Worm (Caenorhabditis elegans) whole organism, mixed stage, embryonic: ENCODE results near the gene F14H3.5.

Experiments
- M03D4.4 ChIP-seq: sonication (generic microtip); optimal IDR thresholded peaks from 2 replicates; lab custom pipeline; 2017; ENCODE audit warnings: mild to moderate bottlenecking, missing genetic modification characterization, missing compliant biosample characterization
- blmp-1 ChIP-seq: fragments of 150-350 bp; optimal IDR thresholded peaks from 2 replicates; lab custom pipeline; 2014; ENCODE audit warnings: missing biosample characterization, missing genetic modification characterization
- ceh-39 ChIP-seq: fragments of 150-350 bp; optimal IDR thresholded peaks from 2 replicates; lab custom pipeline; 2014; ENCODE audit warnings: missing biosample characterization, missing genetic modification characterization
- ceh-83 ChIP-seq: fragments of 200-800 bp; sonication (Bioruptor generic); optimal IDR thresholded peaks from 2 replicates; lab custom pipeline; 2018; ENCODE audit warnings: mild to moderate bottlenecking, missing genetic modification characterization, missing compliant biosample characterization
- ces-1 ChIP-seq: fragments of 150-350 bp; optimal IDR thresholded peaks from 2 replicates; lab custom pipeline; 2014; ENCODE audit warnings: missing biosample characterization, missing genetic modification reagents, missing genetic modification characterization
- cnd-1 ChIP-seq: fragments of 200-800 bp; sonication (Bioruptor generic); optimal IDR thresholded peaks from 2 replicates; lab custom pipeline; 2018; ENCODE audit warnings: mild to moderate bottlenecking, missing genetic modification characterization, missing compliant biosample characterization
- drap-1 ChIP-seq: fragments of 200-800 bp; sonication (Bioruptor generic); optimal IDR thresholded peaks from 3 replicates; lab custom pipeline; 2018; ENCODE audit warnings: mild to moderate bottlenecking, missing genetic modification characterization, missing compliant biosample characterization
- elt-1 ChIP-seq: sonication (generic microtip); optimal IDR thresholded peaks from 2 replicates; lab custom pipeline; 2017; ENCODE audit warnings: missing genetic modification characterization, mild to moderate bottlenecking, missing compliant biosample characterization, antibody characterized with exemption, moderate library complexity, borderline replicate concordance; ENCODE audit not compliant: insufficient read depth
- elt-3 ChIP-seq: fragments of 150-350 bp; optimal IDR thresholded peaks from 2 replicates; lab custom pipeline; 2014; ENCODE audit warnings: missing biosample characterization, missing genetic modification characterization
- flh-1 ChIP-seq: fragments of 200-800 bp; sonication (Bioruptor generic); optimal IDR thresholded peaks from 2 replicates; lab custom pipeline; 2018; ENCODE audit warnings: mild to moderate bottlenecking, missing genetic modification characterization, moderate library complexity, missing compliant biosample characterization
- hlh-1 ChIP-seq: fragments of 150-350 bp; optimal IDR thresholded peaks from 2 replicates; lab custom pipeline; 2014; ENCODE audit warnings: missing biosample characterization, missing genetic modification reagents, missing genetic modification characterization
- lin-13 ChIP-seq: fragments of 150-350 bp; optimal IDR thresholded peaks from 2 replicates; lab custom pipeline; 2014; ENCODE audit warnings: missing biosample characterization, missing genetic modification characterization
- lin-32 ChIP-seq: fragments of 200-800 bp; sonication (Bioruptor generic); optimal IDR thresholded peaks from 2 replicates; lab custom pipeline; 2018; ENCODE audit warnings: mild to moderate bottlenecking, missing genetic modification characterization, missing compliant biosample characterization
- lsy-2 ChIP-seq: fragments of 150-350 bp; optimal IDR thresholded peaks from 2 replicates; lab custom pipeline; 2014; ENCODE audit warnings: missing biosample characterization, missing genetic modification characterization
- mab-5 ChIP-seq: fragments of 150-350 bp; optimal IDR thresholded peaks from 2 replicates; lab custom pipeline; 2014; ENCODE audit warnings: missing biosample characterization, missing genetic modification characterization
- mep-1 ChIP-seq: fragments of 150-350 bp; optimal IDR thresholded peaks from 2 replicates; lab custom pipeline; 2017; ENCODE audit warnings: missing biosample characterization, missing genetic modification reagents, missing genetic modification characterization, inconsistent platforms
- mls-2 ChIP-seq: sonication (generic microtip); optimal IDR thresholded peaks from 2 replicates; lab custom pipeline; 2016; ENCODE audit warnings: mild to moderate bottlenecking, missing genetic modification characterization, moderate library complexity, missing compliant biosample characterization
- nhr-12 ChIP-seq: fragments of 150-350 bp; optimal IDR thresholded peaks from 2 replicates; lab custom pipeline; 2014; ENCODE audit warnings: missing biosample characterization, missing genetic modification characterization
- nhr-2 ChIP-seq: fragments of 150-350 bp; optimal IDR thresholded peaks from 2 replicates; lab custom pipeline; 2014; ENCODE audit warnings: missing biosample characterization, missing genetic modification characterization
- nhr-237 ChIP-seq: fragments of 150-350 bp; optimal IDR thresholded peaks from 2 replicates; lab custom pipeline; 2014; ENCODE audit warnings: missing biosample characterization, missing genetic modification characterization
- nhr-28 ChIP-seq: fragments of 150-350 bp; optimal IDR thresholded peaks from 2 replicates; lab custom pipeline; 2014; ENCODE audit warnings: missing biosample characterization, missing genetic modification characterization
- pha-4 ChIP-seq: fragments of 150-350 bp; optimal IDR thresholded peaks from 2 replicates; lab custom pipeline; 2018; ENCODE audit warnings: missing biosample characterization, missing genetic modification reagents, missing genetic modification characterization
- sem-2 ChIP-seq: fragments of 200-800 bp; sonication (Bioruptor generic); optimal IDR thresholded peaks from 2 replicates; lab custom pipeline; 2018; ENCODE audit warnings: mild to moderate bottlenecking, missing genetic modification characterization, missing compliant biosample characterization
- snpc-4 ChIP-seq: fragments of 150-350 bp; optimal IDR thresholded peaks from 2 replicates; lab custom pipeline; 2014; ENCODE audit warnings: missing biosample characterization, missing genetic modification characterization
- sptf-1 ChIP-seq: sonication (generic microtip); optimal IDR thresholded peaks from 2 replicates; lab custom pipeline; 2017; ENCODE audit warnings: mild to moderate bottlenecking, missing genetic modification characterization, moderate library complexity, missing compliant biosample characterization
- unc-120 ChIP-seq: sonication (generic microtip); optimal IDR thresholded peaks from 2 replicates; lab custom pipeline; 2017; ENCODE audit warnings: missing genetic modification characterization, missing compliant biosample characterization; ENCODE audit not compliant: poor library complexity, severe bottlenecking
- unc-39 ChIP-seq: fragments of 150-350 bp; optimal IDR thresholded peaks from 2 replicates; lab custom pipeline; 2014; ENCODE audit warnings: missing biosample characterization, missing genetic modification characterization
- unc-62 ChIP-seq: fragments of 150-350 bp; optimal IDR thresholded peaks from 2 replicates; lab custom pipeline; 2014; ENCODE audit warnings: missing biosample characterization, missing genetic modification reagents, missing genetic modification characterization
- zip-8 ChIP-seq: fragments of 150-350 bp; optimal IDR thresholded peaks from 2 replicates; lab custom pipeline; 2014; ENCODE audit warnings: missing biosample characterization, missing genetic modification characterization

Gene F14H3.5

DNA sequence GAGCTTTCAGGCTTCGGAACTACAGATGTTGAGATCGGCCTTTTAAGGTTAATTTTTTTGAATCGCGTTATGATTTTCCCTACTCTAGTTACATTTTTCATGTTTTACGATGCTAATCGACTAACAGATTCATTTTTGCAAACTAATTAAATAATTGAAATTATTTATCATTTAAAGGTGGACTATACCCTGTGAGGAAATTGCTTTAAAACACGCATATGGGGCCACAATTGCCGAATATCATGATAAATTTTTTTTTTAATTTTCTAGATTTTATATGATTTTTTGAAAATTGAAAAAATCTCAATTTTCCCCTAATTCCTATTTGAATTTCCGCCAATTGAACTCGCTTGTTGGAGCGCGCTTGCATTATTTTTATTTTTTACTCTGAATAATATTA lies 5.1 kb upstream of the F14H3.5 start, which contains the start of gene fbxa-100:
Gene fbxa-100, minus strand, starts transcription at position 101 of the 400 bp plus-strand sequence.
- TF ChIP-seq ceh-39 (no peak), sptf-1 (tag; lab: Kevin White, UChicago) (no peak), mep-1 (no peak), unc-39 (tag; lab: Kevin White, UChicago) (no peak), lin-13 (tag; lab: Kevin White, UChicago) (no peak), drap-1 (GFP tag; lab: Kevin White, UChicago) (no peak), elt-3 (no peak), nhr-12 (tag; lab: Kevin White, UChicago) (no peak), blmp-1 (tag; lab: Kevin White, UChicago) (no peak), lin-32 (GFP tag; lab: Kevin White, UChicago) (no peak)

- TF ChIP-seq ceh-83 (GFP tag; lab: Kevin White, UChicago) (no peak), nhr-12 (tag; lab: Kevin White, UChicago) (no peak), nhr-237 (no peak), unc-39 (tag; lab: Kevin White, UChicago) (no peak), blmp-1 (tag; lab: Kevin White, UChicago) (no peak), zip-8 (tag; lab: Kevin White, UChicago) (no peak), M03D4.4 (tag; lab: Kevin White, UChicago) (no peak), hlh-1 (tag; lab: Kevin White, UChicago) (no peak), mab-5 (tag; lab: Kevin White, UChicago) (no peak), sptf-1 (tag; lab: Kevin White, UChicago) (no peak), nhr-2 (tag; lab: Kevin White, UChicago) (no peak), nhr-28 (tag; lab: Kevin White, UChicago) (no peak), sem-2 (GFP tag; lab: Kevin White, UChicago) (no peak), lsy-2 (tag; lab: Kevin White, UChicago) (no peak), drap-1 (GFP tag; lab: Kevin White, UChicago) (no peak)
These were observed 3.3 kb upstream of the F14H3.5 start, which contains the start of gene F14H3.15 for ce11 chrV:16060135-16060534. TSS of gene F14H3.15 (minus strand) at chrV:16060235.

ce11 chrV:16058872-16059271 lies 2.0 kb upstream of the F14H3.5 start, which contains the start of gene F14H3.6:
TSS of gene F14H3.6 (minus strand) at chrV:16058893.
- TF ChIP-seq unc-62 (GFP tag; lab: Kevin White, UChicago) (no peak), flh-1 (GFP tag; lab: Kevin White, UChicago) (no peak), pha-4 (tag; lab: Kevin White, UChicago) (no peak), nhr-237 (no peak), elt-1 (tag; lab: Kevin White, UChicago) (no peak), unc-39 (tag; lab: Kevin White, UChicago) (no peak), mls-2 (tag; lab: Kevin White, UChicago) (no peak), snpc-4 (tag; lab: Kevin White, UChicago) (no peak), nhr-28 (tag; lab: Kevin White, UChicago) (no peak)

DNA sequence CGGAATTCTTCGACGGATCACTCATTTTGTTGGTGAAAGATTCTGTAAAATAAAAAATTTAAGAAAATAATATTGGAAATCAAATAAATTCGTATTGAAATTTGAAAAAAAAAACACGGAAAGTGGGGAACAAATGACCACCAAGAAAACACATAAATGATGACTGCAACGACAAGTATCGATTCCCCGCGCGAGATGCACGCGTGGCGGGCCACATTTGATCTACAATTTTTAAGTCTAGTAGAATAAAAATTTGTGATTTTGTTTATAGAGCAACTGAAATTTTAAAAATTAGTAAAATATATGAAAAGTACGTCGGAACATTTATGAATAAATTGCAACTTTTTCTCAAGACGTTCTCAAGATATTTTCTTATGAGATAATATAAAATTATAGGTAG lies 1.8 kb downstream of the F14H3.5 start, which contains the start of gene F14H3.4:
Gene F14H3.4, minus strand, starts transcription at position 42 of the 400 bp plus-strand sequence.
- no peak for TF ChIP-seq nhr-12 (tag; lab: Kevin White, UChicago)
- no peak for TF ChIP-seq elt-1 (tag; lab: Kevin White, UChicago)
- no peak for TF ChIP-seq unc-39 (tag; lab: Kevin White, UChicago)
- TF ChIP-seq snpc-4 (tag; lab: Kevin White, UChicago) = no peak
- TF ChIP-seq hlh-1 (tag; lab: Kevin White, UChicago) = no peak
- no peak for TF ChIP-seq ces-1 (GFP tag; lab: Kevin White, UChicago)
- no peak for TF ChIP-seq sptf-1 (tag; lab: Kevin White, UChicago)
- no peak for TF ChIP-seq unc-62 (GFP tag; lab: Kevin White, UChicago)

DNA sequence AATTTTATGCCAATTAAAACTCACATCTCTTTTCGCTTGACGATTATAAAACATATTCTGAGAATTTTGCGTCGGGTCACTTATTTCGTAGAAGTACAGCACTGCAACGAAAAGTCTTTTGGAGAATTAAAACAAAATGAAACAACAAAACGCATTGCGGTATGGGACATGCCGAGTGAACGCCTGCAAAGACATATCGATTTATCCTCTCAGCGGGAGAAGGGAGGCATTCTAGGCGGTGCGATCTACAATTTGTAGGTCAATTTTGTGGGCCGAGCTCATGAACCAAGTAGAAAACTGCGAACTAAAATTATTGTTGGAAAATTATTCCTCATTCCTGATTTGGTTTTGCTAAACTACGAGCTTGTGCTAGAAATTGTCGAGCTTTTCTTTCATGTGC lies 3.5 kb downstream of the F14H3.5 start, which contains the start of gene F14H3.3:
Gene F14H3.3, minus strand, starts transcription at position 101 of the 400 bp plus-strand sequence.
- TF ChIP-seq unc-120 (tag; lab: Kevin White, UChicago) (no peak), cnd-1 (tag; lab: Kevin White, UChicago) (no peak), nhr-237 (no peak), mab-5 (tag; lab: Kevin White, UChicago) (no peak), sptf-1 (tag; lab: Kevin White, UChicago) (no peak), snpc-4 (tag; lab: Kevin White, UChicago) (no peak), M03D4.4 (tag; lab: Kevin White, UChicago) (no peak), lsy-2 (tag; lab: Kevin White, UChicago) (no peak), nhr-12 (tag; lab: Kevin White, UChicago) (no peak), ceh-83 (GFP tag; lab: Kevin White, UChicago) (no peak), sem-2 (GFP tag; lab: Kevin White, UChicago) (no peak), ceh-39 (no peak), unc-62 (GFP tag; lab: Kevin White, UChicago) (no peak)
